Fruit fly (Drosophila melanogaster) whole organism, embryonic: ENCODE results near the gene Spn88Ea.
A peak's percentile ranks its signal among the peaks of the same experiment; 100 is the strongest.

Experiments
- Abd-B ChIP-seq: fragments of 200-800 bp; sonication (Bioruptor generic); optimal IDR thresholded peaks from 2 replicates; lab custom pipeline; 2018; ENCODE audit warnings: missing biosample characterization, mild to moderate bottlenecking, missing genetic modification characterization, moderate library complexity
- Awh ChIP-seq: fragments of 200-800 bp; sonication (Bioruptor generic); IDR thresholded peaks from 2 replicates; pipeline ENCODE4, ENCODE4 v1.3.6; 2022; ENCODE audit warnings: missing biosample characterization, missing genetic modification characterization
- CG10366 ChIP-seq: fragments of 200-800 bp; sonication (Bioruptor generic); IDR thresholded peaks from 2 replicates; pipeline ENCODE4 v1.3.6; 2022; ENCODE audit warnings: missing biosample characterization, missing genetic modification characterization
- CG10543 ChIP-seq: fragments of 200-800 bp; sonication (Bioruptor generic); optimal IDR thresholded peaks from 3 replicates; lab custom pipeline; 2017; ENCODE audit warnings: missing biosample characterization, mild to moderate bottlenecking, missing genetic modification characterization, moderate library complexity
- CG11093 ChIP-seq: fragments of 200-800 bp; sonication (Bioruptor generic); IDR thresholded peaks from 3 replicates; pipeline ENCODE4 v1.3.6; 2022; ENCODE audit warnings: missing biosample characterization, missing genetic modification characterization
- CG11696 ChIP-seq: fragments of 200-800 bp; sonication (Bioruptor generic); IDR thresholded peaks from 2 replicates; pipeline ENCODE4 v1.3.6; 2022; ENCODE audit warnings: missing biosample characterization, missing genetic modification characterization
- CG13296 ChIP-seq: fragments of 200-800 bp; sonication (Bioruptor generic); optimal IDR thresholded peaks from 3 replicates; lab custom pipeline; 2018; ENCODE audit warnings: missing biosample characterization, mild to moderate bottlenecking, missing genetic modification characterization
- CG13424 ChIP-seq: fragments of 200-800 bp; sonication (Bioruptor generic); optimal IDR thresholded peaks from 2 replicates; lab custom pipeline; 2019; ENCODE audit warnings: missing biosample characterization, mild to moderate bottlenecking, missing genetic modification characterization, moderate library complexity
- CG13894 ChIP-seq: fragments of 200-800 bp; sonication (Bioruptor generic); optimal IDR thresholded peaks from 3 replicates; lab custom pipeline; 2018; ENCODE audit warnings: missing biosample characterization, mild to moderate bottlenecking, missing genetic modification characterization, moderate library complexity
- CG15514 ChIP-seq: fragments of 200-800 bp; sonication (Bioruptor generic); optimal IDR thresholded peaks from 3 replicates; lab custom pipeline; 2017; ENCODE audit warnings: missing biosample characterization, missing genetic modification characterization, mild to moderate bottlenecking, moderate library complexity, missing genetic modification reagents
- CG18476 ChIP-seq: fragments of 200-800 bp; sonication (Bioruptor generic); optimal IDR thresholded peaks from 2 replicates; lab custom pipeline; 2016; ENCODE audit warnings: missing biosample characterization, mild to moderate bottlenecking, missing genetic modification characterization
- CG18599 ChIP-seq: fragments of 200-800 bp; sonication (Bioruptor generic); optimal IDR thresholded peaks from 3 replicates; lab custom pipeline; 2017; ENCODE audit warnings: missing biosample characterization, missing genetic modification characterization, mild to moderate bottlenecking, moderate library complexity, missing genetic modification reagents
- CG2678 ChIP-seq: fragments of 200-800 bp; sonication (Bioruptor generic); optimal IDR thresholded peaks from 3 replicates; lab custom pipeline; 2019; ENCODE audit warnings: missing biosample characterization, mild to moderate bottlenecking, missing genetic modification characterization, moderate library complexity
- CG34422 ChIP-seq: fragments of 200-800 bp; sonication (Bioruptor generic); IDR thresholded peaks from 3 replicates; pipeline ENCODE4 v1.3.6; 2022; ENCODE audit warnings: missing biosample characterization, missing genetic modification characterization
- CG4707 ChIP-seq: fragments of 200-800 bp; sonication (Bioruptor generic); optimal IDR thresholded peaks from 2 replicates; lab custom pipeline; 2018; ENCODE audit warnings: missing biosample characterization, mild to moderate bottlenecking, missing genetic modification characterization, moderate library complexity
- CG6175 ChIP-seq: fragments of 200-800 bp; sonication (Bioruptor generic); IDR thresholded peaks from 3 replicates; pipeline ENCODE4 v1.3.6; 2022; ENCODE audit warnings: missing biosample characterization, missing genetic modification characterization
- CG6765 ChIP-seq: fragments of 200-800 bp; sonication (Bioruptor generic); optimal IDR thresholded peaks from 3 replicates; lab custom pipeline; 2017; ENCODE audit warnings: missing biosample characterization, mild to moderate bottlenecking, missing genetic modification characterization
- CG7963 ChIP-seq: fragments of 200-800 bp; sonication (Bioruptor generic); IDR thresholded peaks from 3 replicates; pipeline ENCODE4 v1.3.6; 2022; ENCODE audit warnings: missing biosample characterization, missing genetic modification characterization; ENCODE audit not compliant: partially characterized antibody
- CG7987 ChIP-seq: fragments of 200-800 bp; sonication (Bioruptor generic); optimal IDR thresholded peaks from 2 replicates; lab custom pipeline; 2018; ENCODE audit warnings: missing biosample characterization, mild to moderate bottlenecking, missing genetic modification characterization, moderate library complexity
- CG8478 ChIP-seq: fragments of >200 bp; optimal IDR thresholded peaks from 2 replicates; lab custom pipeline; 2018
- Camta ChIP-seq: fragments of 200-800 bp; sonication (Bioruptor generic); optimal IDR thresholded peaks from 2 replicates; lab custom pipeline; 2016; ENCODE audit warnings: missing biosample characterization, missing genetic modification characterization
- Chrac-16 ChIP-seq: fragments of 200-800 bp; sonication (Bioruptor generic); optimal IDR thresholded peaks from 3 replicates; lab custom pipeline; 2016; ENCODE audit warnings: missing biosample characterization, missing genetic modification characterization
- Fer1 ChIP-seq: fragments of 200-800 bp; sonication (Bioruptor generic); optimal IDR thresholded peaks from 2 replicates; lab custom pipeline; 2017; ENCODE audit warnings: missing biosample characterization, mild to moderate bottlenecking, missing genetic modification characterization
- Fer2 ChIP-seq: fragments of 200-800 bp; sonication (Bioruptor generic); optimal IDR thresholded peaks from 2 replicates; lab custom pipeline; 2018; ENCODE audit warnings: missing biosample characterization, mild to moderate bottlenecking, missing genetic modification characterization, moderate library complexity
- H15 ChIP-seq: fragments of 200-800 bp; sonication (Bioruptor generic); IDR thresholded peaks from 3 replicates; pipeline ENCODE4 v1.3.6; 2022; ENCODE audit warnings: missing biosample characterization, missing genetic modification characterization
- HHEX ChIP-seq: fragments of 200-800 bp; sonication (Bioruptor generic); optimal IDR thresholded peaks from 3 replicates; lab custom pipeline; 2017; ENCODE audit warnings: missing biosample characterization, mild to moderate bottlenecking, missing genetic modification characterization, missing genetic modification reagents
- Med ChIP-seq: fragments of 200-800 bp; sonication (Bioruptor generic); peaks from one replicate; lab custom pipeline; 2016; ENCODE audit warnings: missing biosample characterization, missing genetic modification characterization, mild to moderate bottlenecking, inconsistent platforms, moderate library complexity
- Pdp1 ChIP-seq, 2 experiments: fragments of 200-800 bp; sonication (Bioruptor generic); optimal IDR thresholded peaks; 3 replicates each; lab custom pipeline; 2016; ENCODE audit warnings: missing biosample characterization in 2 of 2, missing genetic modification characterization in 2 of 2, mild to moderate bottlenecking in 1 of 2, moderate library complexity in 1 of 2
- Poxn ChIP-seq: fragments of 200-800 bp; sonication (Bioruptor generic); IDR thresholded peaks from 2 replicates; pipeline ENCODE4 v1.3.6; 2022; ENCODE audit warnings: missing biosample characterization, missing genetic modification characterization
- Vsx1 ChIP-seq: fragments of 200-800 bp; sonication (Bioruptor generic); optimal IDR thresholded peaks from 2 replicates; lab custom pipeline; 2017; ENCODE audit warnings: missing biosample characterization, mild to moderate bottlenecking, missing genetic modification characterization, missing genetic modification reagents
- bbx ChIP-seq: fragments of 200-800 bp; sonication (Bioruptor generic); IDR thresholded peaks from 2 replicates; pipeline ENCODE4 v1.3.6; 2022; ENCODE audit warnings: missing biosample characterization, missing genetic modification characterization; ENCODE audit not compliant: partially characterized antibody
- cato ChIP-seq: fragments of 200-800 bp; sonication (Bioruptor generic); optimal IDR thresholded peaks from 2 replicates; lab custom pipeline; 2016; ENCODE audit warnings: missing biosample characterization, missing genetic modification characterization, borderline replicate concordance
- chinmo ChIP-seq: fragments of 200-800 bp; sonication (Bioruptor generic); IDR thresholded peaks from 4 replicates; pipeline ENCODE4 v1.3.6; 2022; ENCODE audit warnings: missing biosample characterization, missing genetic modification characterization; ENCODE audit not compliant: partially characterized antibody
- croc ChIP-seq: fragments of 200-800 bp; sonication (Bioruptor generic); conservative IDR thresholded peaks from 3 replicates; pipeline ENCODE4 v1.3.6; 2022; ENCODE audit warnings: missing biosample characterization, missing genetic modification characterization
- dati ChIP-seq: fragments of 200-800 bp; sonication (Bioruptor generic); IDR thresholded peaks from 2 replicates; pipeline ENCODE4 v1.3.6; 2022; ENCODE audit warnings: missing biosample characterization, missing genetic modification characterization
- gce ChIP-seq: fragments of 200-800 bp; sonication (Bioruptor generic); IDR thresholded peaks from 3 replicates; pipeline ENCODE4 v1.3.6; 2022; ENCODE audit warnings: missing biosample characterization, missing genetic modification characterization
- hth ChIP-seq: fragments of >200 bp; optimal IDR thresholded peaks from 2 replicates; lab custom pipeline; 2017; ENCODE audit warnings: inconsistent platforms
- jumu ChIP-seq: fragments of 200-800 bp; sonication (Bioruptor generic); optimal IDR thresholded peaks from 3 replicates; lab custom pipeline; 2016; ENCODE audit warnings: missing biosample characterization, missing genetic modification characterization
- lab ChIP-seq: fragments of 200-800 bp; sonication (Bioruptor generic); optimal IDR thresholded peaks from 3 replicates; lab custom pipeline; 2017; ENCODE audit warnings: missing biosample characterization, missing genetic modification characterization, mild to moderate bottlenecking, moderate library complexity, missing genetic modification reagents
- mirr ChIP-seq: fragments of 200-800 bp; sonication (Bioruptor generic); optimal IDR thresholded peaks from 3 replicates; lab custom pipeline; 2018; ENCODE audit warnings: missing biosample characterization, mild to moderate bottlenecking, missing genetic modification characterization
- pho ChIP-seq: fragments of 200-800 bp; sonication (Bioruptor generic); optimal IDR thresholded peaks from 2 replicates; lab custom pipeline; 2016; ENCODE audit warnings: missing biosample characterization, missing genetic modification characterization
- row ChIP-seq: fragments of 200-800 bp; sonication (Bioruptor generic); IDR thresholded peaks from 3 replicates; pipeline ENCODE4 v1.3.6; 2022; ENCODE audit warnings: missing biosample characterization, missing genetic modification characterization
- seq ChIP-seq: fragments of 200-800 bp; sonication (Bioruptor generic); IDR thresholded peaks from 2 replicates; pipeline ENCODE4 v1.3.6; 2022; ENCODE audit warnings: missing biosample characterization, missing genetic modification characterization
- sug ChIP-seq: fragments of 200-800 bp; optimal IDR thresholded peaks from 2 replicates; lab custom pipeline; 2019; ENCODE audit warnings: missing biosample characterization, mild to moderate bottlenecking, missing genetic modification characterization, moderate library complexity
- trh ChIP-seq: fragments of 200-800 bp; sonication (Bioruptor generic); optimal IDR thresholded peaks from 2 replicates; lab custom pipeline; 2016; ENCODE audit warnings: missing biosample characterization, missing genetic modification characterization
- tup ChIP-seq: fragments of 200-800 bp; sonication (Bioruptor generic); optimal IDR thresholded peaks from 2 replicates; lab custom pipeline; 2016; ENCODE audit warnings: missing biosample characterization, mild to moderate bottlenecking, missing genetic modification characterization, moderate library complexity
- zen2 ChIP-seq: fragments of 200-800 bp; sonication (Bioruptor generic); IDR thresholded peaks from 3 replicates; pipeline ENCODE4 v1.3.6; 2022; ENCODE audit warnings: missing biosample characterization, missing genetic modification characterization; ENCODE audit not compliant: partially characterized antibody

The Spn88Ea gene

dm6 chr3R:15197373-15197772 lies 8.9 kb downstream of the Spn88Ea start:
- peak; percentile 5 for TF ChIP-seq CG18599 (GFP tag; lab: Kevin White, UChicago)
- TF ChIP-seq CG6765: peak; percentile 1
- TF ChIP-seq gce (GFP tag; lab: Robert Waterston, UW): no peak
- TF ChIP-seq croc (GFP tag; lab: Robert Waterston, UW): no peak
- peak; percentile 20 for TF ChIP-seq CG13296
- peak; percentile 20 for TF ChIP-seq lab (GFP tag; lab: Kevin White, UChicago)
- TF ChIP-seq Fer1 (GFP tag; lab: Kevin White, UChicago): peak; percentile 18
- peak; percentile 12 for TF ChIP-seq HHEX (GFP tag; lab: Kevin White, UChicago)
- TF ChIP-seq pho: no peak
- TF ChIP-seq Pdp1 (GFP tag; optimal IDR thresholded peaks at IDR 0.05; lab: Kevin White, UChicago): peak in 1 of 2 experiments; percentile 74
- TF ChIP-seq CG10543 (GFP tag; lab: Kevin White, UChicago): peak; percentile 39
- TF ChIP-seq CG7987 (GFP tag; lab: Kevin White, UChicago): peak; percentile 6
- no peak for TF ChIP-seq Vsx1 (GFP tag; lab: Kevin White, UChicago)
- peak; percentile 24 for TF ChIP-seq CG18476 (GFP tag; lab: Kevin White, UChicago)
- peak; percentile 36; the same call in 1 of the 2 replicates for TF ChIP-seq Awh (GFP tag; lab: Robert Waterston, UW)
- peak; percentile 10 for TF ChIP-seq Med (GFP tag; lab: Kevin White, UChicago)
- TF ChIP-seq CG2678 (tag; lab: Kevin White, UChicago): peak; percentile 2
- peak; percentile 24 for TF ChIP-seq sug (tag; lab: Kevin White, UChicago)
- TF ChIP-seq mirr (GFP tag; lab: Kevin White, UChicago): peak; percentile 26
- peak; percentile 25 for TF ChIP-seq CG13894 (tag; lab: Kevin White, UChicago)
- no peak for TF ChIP-seq bbx (GFP tag; lab: Robert Waterston, UW)

DNA sequence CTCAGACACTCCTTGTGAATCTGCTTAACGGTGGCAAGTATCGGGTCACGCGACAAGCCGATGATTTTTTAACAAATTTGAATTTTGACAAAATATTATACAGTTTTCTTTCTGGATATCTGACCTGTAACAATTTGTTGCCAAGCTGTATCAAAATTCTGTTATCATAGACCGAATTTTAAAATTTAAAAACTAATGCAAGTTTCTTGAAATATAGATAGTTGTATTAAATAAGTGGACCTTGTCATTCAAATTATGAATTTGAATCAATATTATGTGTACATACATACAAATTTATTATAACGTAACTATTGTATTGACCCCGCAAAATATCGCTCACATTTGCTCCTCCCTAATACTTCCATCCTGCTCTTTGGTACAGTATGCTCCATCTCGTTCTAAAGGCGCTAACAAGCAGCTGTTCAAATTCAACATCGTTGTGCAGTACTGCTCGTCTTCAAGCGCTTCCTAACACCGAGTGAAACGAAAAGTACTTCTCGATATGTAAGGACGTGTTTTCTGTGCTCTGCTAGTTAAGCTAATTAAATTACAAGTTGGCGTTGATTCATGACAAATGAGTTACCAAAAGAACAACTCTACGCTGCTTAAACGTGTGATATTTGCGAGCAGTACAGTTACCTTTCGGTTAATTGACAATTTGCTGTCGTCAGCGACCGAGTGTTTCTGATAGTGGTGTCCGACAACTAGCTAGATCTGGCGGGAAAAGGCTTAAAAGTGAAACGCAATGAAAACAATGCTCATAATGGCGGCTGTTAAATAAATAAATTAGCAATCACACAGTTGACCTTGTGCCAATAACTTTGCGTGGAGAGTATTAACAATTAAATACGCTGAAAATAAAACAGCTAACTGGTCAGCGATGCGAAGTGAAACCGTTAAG lies 9.9 kb downstream of the Spn88Ea start, which contains the start of the genes Kpc1 and CG42542:
Gene Kpc1, minus strand, starts transcription at position 77 of the 901 bp plus-strand sequence.
Gene CG42542, plus strand, starts transcription at position 465 of the 901 bp plus-strand sequence.
- TF ChIP-seq Fer2 (tag; lab: Kevin White, UChicago) (peak; percentile 12), Camta (GFP tag; lab: Kevin White, UChicago) (no peak), CG11093 (GFP tag; lab: Robert Waterston, UW) (no peak), cato (peak; percentile 74), jumu (peak; percentile 77), CG4707 (peak; percentile 50), HHEX (GFP tag; lab: Kevin White, UChicago) (peak; percentile 6), CG6175 (GFP tag; lab: Robert Waterston, UW) (peak; percentile 63; the same call in 1 of the 3 replicates), H15 (GFP tag; lab: Robert Waterston, UW) (0 out of 3 replicates have a peak, but pooled peaks have one; percentile 42), CG8478 (lab: Kevin White, UChicago) (peak; percentile 85), dati (GFP tag; lab: Robert Waterston, UW) (no peak), CG7963 (GFP tag; lab: Robert Waterston, UW) (peak; percentile 28; the same call in 2 of the 3 replicates), CG11696 (GFP tag; lab: Robert Waterston, UW) (0 out of 2 replicates have a peak, but pooled peaks have one; percentile 30), CG13424 (tag; lab: Kevin White, UChicago) (peak; percentile 74), Chrac-16 (peak; percentile 67), trh (GFP tag; lab: Kevin White, UChicago) (peak; percentile 58), chinmo (GFP tag; lab: Robert Waterston, UW) (peak; percentile 88; the same call in 2 of the 4 replicates), CG10366 (GFP tag; lab: Robert Waterston, UW) (peak; percentile 61), row (GFP tag; lab: Robert Waterston, UW) (peak; percentile 92), seq (GFP tag; lab: Robert Waterston, UW) (no peak), zen2 (GFP tag; lab: Robert Waterston, UW) (peak; percentile 90), Abd-B (no peak), tup (GFP tag; lab: Kevin White, UChicago) (no peak), hth (lab: Kevin White, UChicago) (no peak), Poxn (GFP tag; lab: Robert Waterston, UW) (no peak; the same call in 1 of the 2 replicates), CG34422 (GFP tag; lab: Robert Waterston, UW) (peak; percentile 72), CG15514 (peak; percentile 81)
